Fruit fly (Drosophila melanogaster) whole organism, pupa: ENCODE results near the gene CG9471.
A peak's percentile ranks its signal among the peaks of the same experiment; 100 is the strongest.

ENCODE experiments used
- CG10348 ChIP-seq: fragments of 200-800 bp; sonication (Bioruptor generic); IDR thresholded peaks from 2 replicates; pipeline ENCODE4 v1.3.6; 2022; ENCODE audit warnings: missing biosample characterization, missing genetic modification characterization
- CG12605 ChIP-seq: fragments of 200-800 bp; sonication (Bioruptor generic); IDR thresholded peaks from 2 replicates; pipeline ENCODE4 v1.3.6; 2022; ENCODE audit warnings: missing biosample characterization, missing genetic modification characterization
- CG13204 ChIP-seq: fragments of 200-800 bp; sonication (Bioruptor generic); optimal IDR thresholded peaks from 2 replicates; lab custom pipeline; 2018; ENCODE audit warnings: missing biosample characterization, mild to moderate bottlenecking, missing genetic modification characterization, moderate library complexity
- CG14655 ChIP-seq: fragments of 200-800 bp; sonication (Bioruptor generic); optimal IDR thresholded peaks from 3 replicates; lab custom pipeline; 2017; ENCODE audit warnings: mild to moderate bottlenecking, missing biosample characterization, missing genetic modification reagents, missing genetic modification characterization
- CG15710 ChIP-seq: fragments of 200-800 bp; sonication (Bioruptor generic); optimal IDR thresholded peaks from 2 replicates; lab custom pipeline; 2018; ENCODE audit warnings: missing biosample characterization, mild to moderate bottlenecking, missing genetic modification characterization, moderate library complexity
- CG17806 ChIP-seq: fragments of 200-800 bp; sonication (Bioruptor generic); optimal IDR thresholded peaks from 2 replicates; lab custom pipeline; 2018; ENCODE audit warnings: missing biosample characterization, mild to moderate bottlenecking, missing genetic modification characterization, moderate library complexity
- CG32121 ChIP-seq: fragments of 200-800 bp; sonication (Bioruptor generic); IDR thresholded peaks from 2 replicates; pipeline ENCODE4 v1.3.6; 2022; ENCODE audit warnings: missing biosample characterization, missing genetic modification characterization
- CG34367 ChIP-seq: fragments of 200-800 bp; sonication (Bioruptor generic); optimal IDR thresholded peaks from 2 replicates; lab custom pipeline; 2018; ENCODE audit warnings: missing biosample characterization, mild to moderate bottlenecking, missing genetic modification characterization
- CG4496 ChIP-seq: fragments of 200-800 bp; sonication (Bioruptor generic); IDR thresholded peaks from 3 replicates; pipeline ENCODE4 v1.3.6; 2022; ENCODE audit warnings: missing biosample characterization, missing genetic modification characterization
- CG8159 ChIP-seq: fragments of 200-800 bp; sonication (Bioruptor generic); optimal IDR thresholded peaks from 3 replicates; lab custom pipeline; 2018; ENCODE audit warnings: missing biosample characterization, mild to moderate bottlenecking, missing genetic modification characterization, moderate library complexity
- CG8301 ChIP-seq: fragments of 200-800 bp; sonication (Bioruptor generic); optimal IDR thresholded peaks from 2 replicates; lab custom pipeline; 2018; ENCODE audit warnings: missing biosample characterization, mild to moderate bottlenecking, missing genetic modification characterization
- CG9948 ChIP-seq: fragments of 200-800 bp; sonication (Bioruptor generic); optimal IDR thresholded peaks from 2 replicates; lab custom pipeline; 2018; ENCODE audit warnings: missing biosample characterization, mild to moderate bottlenecking, missing genetic modification characterization, moderate library complexity
- D1 ChIP-seq: fragments of 200-800 bp; sonication (Bioruptor generic); optimal IDR thresholded peaks from 2 replicates; lab custom pipeline; 2018; ENCODE audit warnings: missing biosample characterization, mild to moderate bottlenecking, missing genetic modification characterization, moderate library complexity
- EcR ChIP-seq: fragments of 200-800 bp; sonication (Bioruptor generic); optimal IDR thresholded peaks from 3 replicates; lab custom pipeline; 2019; ENCODE audit warnings: missing biosample characterization, missing genetic modification characterization, mild to moderate bottlenecking, moderate library complexity, missing genetic modification reagents
- Ets98B ChIP-seq: fragments of 200-800 bp; sonication (Bioruptor generic); IDR thresholded peaks from 2 replicates; pipeline ENCODE4 v1.3.6; 2022; ENCODE audit warnings: missing biosample characterization, missing genetic modification characterization
- Pif1A ChIP-seq: fragments of 200-800 bp; sonication (Bioruptor generic); optimal IDR thresholded peaks from 3 replicates; lab custom pipeline; 2016; ENCODE audit warnings: missing biosample characterization, missing genetic modification characterization
- Pif1B ChIP-seq: fragments of 200-800 bp; sonication (Bioruptor generic); optimal IDR thresholded peaks from 3 replicates; lab custom pipeline; 2016; ENCODE audit warnings: missing biosample characterization, missing genetic modification characterization
- Snoo ChIP-seq: fragments of 200-800 bp; sonication (Bioruptor generic); optimal IDR thresholded peaks from 3 replicates; lab custom pipeline; 2017; ENCODE audit warnings: missing biosample characterization, mild to moderate bottlenecking, missing genetic modification characterization, inconsistent platforms
- fd96Ca ChIP-seq: fragments of 200-800 bp; sonication (Bioruptor generic); IDR thresholded peaks from 3 replicates; pipeline ENCODE4 v1.3.6; 2022; ENCODE audit warnings: missing biosample characterization, missing genetic modification characterization
- gl ChIP-seq: fragments of 200-800 bp; sonication (Bioruptor generic); optimal IDR thresholded peaks from 2 replicates; lab custom pipeline; 2018; ENCODE audit warnings: missing biosample characterization, mild to moderate bottlenecking, missing genetic modification characterization
- rn ChIP-seq: fragments of 200-800 bp; sonication (Bioruptor generic); IDR thresholded peaks from 2 replicates; pipeline ENCODE4 v1.3.6; 2022; ENCODE audit warnings: missing biosample characterization, missing genetic modification characterization

CG9471 gene

dm6 chr3R:9791177-9791806 lies 19.9 kb upstream of the CG9471 start, which contains the start of the genes CG12945 and CG8507:
Gene CG12945 (minus strand): TSS chr3R:9791221.
Gene CG8507 (plus strand): TSS chr3R:9791483.
- peak; percentile 91 for TF ChIP-seq EcR
- peak; percentile 29 for TF ChIP-seq CG9948 (tag; lab: Kevin White, UChicago)
- TF ChIP-seq CG34367 (tag; lab: Kevin White, UChicago), result peak; percentile 6
- peak; percentile 52 for TF ChIP-seq CG15710 (tag; lab: Kevin White, UChicago)
- peak; percentile 61 for TF ChIP-seq CG8159
- peak; percentile 28 for TF ChIP-seq CG8301 (tag; lab: Kevin White, UChicago)
- no peak for TF ChIP-seq CG4496 (GFP tag; lab: Robert Waterston, UW)
- peak; percentile 25 for TF ChIP-seq Snoo (tag; lab: Kevin White, UChicago)
- no peak for TF ChIP-seq Pif1A (GFP tag; lab: Kevin White, UChicago)
- no peak for TF ChIP-seq CG13204 (GFP tag; lab: Kevin White, UChicago)
- TF ChIP-seq CG17806 (tag; lab: Kevin White, UChicago), result peak; percentile 11
- no peak for TF ChIP-seq rn (GFP tag; lab: Robert Waterston, UW)

- TF ChIP-seq CG4496 (GFP tag; lab: Robert Waterston, UW) (peak; percentile 64; the same call in 2 of the 3 replicates), gl (tag; lab: Kevin White, UChicago) (no peak), CG34367 (tag; lab: Kevin White, UChicago) (no peak), rn (GFP tag; lab: Robert Waterston, UW) (no peak), CG12605 (GFP tag; lab: Robert Waterston, UW) (no peak), Pif1B (GFP tag; lab: Kevin White, UChicago) (no peak), Ets98B (GFP tag; lab: Robert Waterston, UW) (peak; percentile 11; the same call in 1 of the 2 replicates)
Measured at dm6 chr3R:9784341-9785062, 13.2 kb upstream of the CG9471 start, which contains the start of the genes MtnA and CG8500. Gene MtnA (minus strand): TSS chr3R:9784370. Gene CG8500 (plus strand): TSS chr3R:9784653.

dm6 chr3R:9783240-9783917 lies 12.0 kb upstream of the CG9471 start:
- TF ChIP-seq Ets98B (GFP tag; lab: Robert Waterston, UW), result no peak
- no peak for TF ChIP-seq CG14655 (GFP tag; lab: Kevin White, UChicago)
- TF ChIP-seq CG34367 (tag; lab: Kevin White, UChicago), result no peak
- TF ChIP-seq CG4496 (GFP tag; lab: Robert Waterston, UW), result 0 out of 3 replicates have a peak, but pooled peaks have one; percentile 21
- TF ChIP-seq CG9948 (tag; lab: Kevin White, UChicago), result peak; percentile 3
- TF ChIP-seq CG13204 (GFP tag; lab: Kevin White, UChicago), result no peak
- no peak for TF ChIP-seq D1 (tag; lab: Kevin White, UChicago)
- TF ChIP-seq CG8159, result peak; percentile 21
- peak; percentile 8 for TF ChIP-seq EcR
- TF ChIP-seq CG17806 (tag; lab: Kevin White, UChicago), result no peak
- TF ChIP-seq Pif1A (GFP tag; lab: Kevin White, UChicago), result no peak
- no peak for TF ChIP-seq Pif1B (GFP tag; lab: Kevin White, UChicago)
- TF ChIP-seq CG8301 (tag; lab: Kevin White, UChicago), result no peak
- TF ChIP-seq CG32121 (GFP tag; lab: Robert Waterston, UW), result no peak
- TF ChIP-seq CG12605 (GFP tag; lab: Robert Waterston, UW), result no peak
- no peak for TF ChIP-seq Snoo (tag; lab: Kevin White, UChicago)
- TF ChIP-seq fd96Ca (GFP tag; lab: Robert Waterston, UW), result no peak
- no peak for TF ChIP-seq gl (tag; lab: Kevin White, UChicago)
- no peak for TF ChIP-seq CG10348 (GFP tag; lab: Robert Waterston, UW)
- TF ChIP-seq rn (GFP tag; lab: Robert Waterston, UW), result no peak
- TF ChIP-seq CG15710 (tag; lab: Kevin White, UChicago), result no peak

- TF ChIP-seq CG8301 (tag; lab: Kevin White, UChicago) (no peak), CG32121 (GFP tag; lab: Robert Waterston, UW) (0 out of 2 replicates have a peak, but pooled peaks have one; percentile 12), CG4496 (GFP tag; lab: Robert Waterston, UW) (peak; percentile 21; the same call in 1 of the 3 replicates), EcR (peak; percentile 30)
Measured at dm6 chr3R:9779764-9780163, 8.4 kb upstream of the CG9471 start, which contains the start of gene CG12947. Gene CG12947 (plus strand): TSS chr3R:9780064.

dm6 chr3R:9777941-9778360 lies 6.6 kb upstream of the CG9471 start, which contains the start of gene RpS29:
Gene RpS29 (plus strand): TSS chr3R:9778042.
- TF ChIP-seq CG12605 (GFP tag; lab: Robert Waterston, UW) (peak; percentile 26; the same call in 1 of the 2 replicates), CG17806 (tag; lab: Kevin White, UChicago) (no peak), CG34367 (tag; lab: Kevin White, UChicago) (peak; percentile 30), Snoo (tag; lab: Kevin White, UChicago) (peak; percentile 64), CG10348 (GFP tag; lab: Robert Waterston, UW) (no peak), D1 (tag; lab: Kevin White, UChicago) (no peak), Pif1B (GFP tag; lab: Kevin White, UChicago) (no peak), CG15710 (tag; lab: Kevin White, UChicago) (peak; percentile 17), gl (tag; lab: Kevin White, UChicago) (peak; percentile 17), fd96Ca (GFP tag; lab: Robert Waterston, UW) (peak; percentile 54; the same call in 1 of the 3 replicates), Ets98B (GFP tag; lab: Robert Waterston, UW) (peak; percentile 57), CG8159 (peak; percentile 41), CG13204 (GFP tag; lab: Kevin White, UChicago) (no peak), CG8301 (tag; lab: Kevin White, UChicago) (peak; percentile 16), EcR (peak; percentile 22), rn (GFP tag; lab: Robert Waterston, UW) (peak; percentile 38; the same call in 1 of the 2 replicates), CG14655 (GFP tag; lab: Kevin White, UChicago) (no peak), CG4496 (GFP tag; lab: Robert Waterston, UW) (peak; percentile 78; the same call in 2 of the 3 replicates), CG9948 (tag; lab: Kevin White, UChicago) (no peak), CG32121 (GFP tag; lab: Robert Waterston, UW) (peak; percentile 26; the same call in 1 of the 2 replicates), Pif1A (GFP tag; lab: Kevin White, UChicago) (no peak)
